Fruit fly (Drosophila melanogaster) whole organism, prepupa: ENCODE measurements around the gene CG31342.

Experiments
- CG10631 ChIP-seq: fragments of 200-800 bp; sonication (Bioruptor generic); optimal IDR thresholded peaks from 2 replicates; lab custom pipeline; 2016; ENCODE audit warnings: missing biosample characterization, missing genetic modification characterization
- CG10669 ChIP-seq: fragments of 200-800 bp; sonication (Bioruptor generic); optimal IDR thresholded peaks from 3 replicates; lab custom pipeline; 2018; ENCODE audit warnings: missing biosample characterization, mild to moderate bottlenecking, missing genetic modification characterization, moderate library complexity
- CG11294 ChIP-seq: fragments of 200-800 bp; sonication (Bioruptor generic); IDR thresholded peaks from 2 replicates; pipeline ENCODE4 v1.3.6; 2022; ENCODE audit warnings: missing biosample characterization, missing genetic modification characterization
- CG11762 ChIP-seq: fragments of 200-800 bp; sonication (Bioruptor generic); optimal IDR thresholded peaks from 3 replicates; lab custom pipeline; 2016; ENCODE audit warnings: missing biosample characterization, missing genetic modification characterization; ENCODE audit not compliant: insufficient read depth
- CG1621 ChIP-seq: fragments of 200-800 bp; sonication (Bioruptor generic); optimal IDR thresholded peaks from 3 replicates; lab custom pipeline; 2018; ENCODE audit warnings: missing biosample characterization, mild to moderate bottlenecking, missing genetic modification characterization
- CG3032 ChIP-seq: fragments of 200-800 bp; optimal IDR thresholded peaks from 2 replicates; lab custom pipeline; 2019; ENCODE audit warnings: missing biosample characterization, mild to moderate bottlenecking, missing genetic modification characterization, moderate library complexity
- CG31627 ChIP-seq: fragments of 200-800 bp; sonication (Bioruptor generic); optimal IDR thresholded peaks from 3 replicates; lab custom pipeline; 2016; ENCODE audit warnings: missing biosample characterization, missing genetic modification characterization
- CG34406 ChIP-seq: fragments of 200-800 bp; sonication (Bioruptor generic); optimal IDR thresholded peaks from 3 replicates; lab custom pipeline; 2016; ENCODE audit warnings: missing biosample characterization, missing genetic modification characterization
- CG6163 ChIP-seq: fragments of 200-800 bp; sonication (Bioruptor generic); IDR thresholded peaks from 3 replicates; pipeline ENCODE4 v1.3.6; 2022; ENCODE audit warnings: missing biosample characterization, missing genetic modification characterization
- CG6792 ChIP-seq: fragments of 200-800 bp; sonication (Bioruptor generic); optimal IDR thresholded peaks from 3 replicates; lab custom pipeline; 2016; ENCODE audit warnings: missing biosample characterization, missing genetic modification characterization
- CG6808 ChIP-seq: fragments of 200-800 bp; sonication (Bioruptor generic); optimal IDR thresholded peaks from 3 replicates; lab custom pipeline; 2017; ENCODE audit warnings: missing biosample characterization, missing genetic modification characterization, mild to moderate bottlenecking, moderate library complexity, missing genetic modification reagents
- CG6854 ChIP-seq: fragments of 200-800 bp; sonication (Bioruptor generic); optimal IDR thresholded peaks from 2 replicates; lab custom pipeline; 2017; ENCODE audit warnings: missing biosample characterization, mild to moderate bottlenecking, missing genetic modification characterization
- CG8632 ChIP-seq: fragments of 200-800 bp; sonication (Bioruptor generic); optimal IDR thresholded peaks from 3 replicates; lab custom pipeline; 2016; ENCODE audit warnings: missing biosample characterization, missing genetic modification characterization
- Eip75B ChIP-seq: fragments of 200-800 bp; sonication (Bioruptor generic); optimal IDR thresholded peaks from 3 replicates; lab custom pipeline; 2016; ENCODE audit warnings: missing biosample characterization, missing genetic modification characterization
- Eip78C ChIP-seq: fragments of 200-800 bp; sonication (Bioruptor generic); peaks from one replicate; lab custom pipeline; 2016; ENCODE audit warnings: missing biosample characterization, missing genetic modification characterization
- Eip93F ChIP-seq: fragments of 200-800 bp; sonication (Bioruptor generic); optimal IDR thresholded peaks from 2 replicates; lab custom pipeline; 2016; ENCODE audit warnings: missing biosample characterization, mild to moderate bottlenecking, missing genetic modification characterization
- Ets21C ChIP-seq: fragments of 200-800 bp; sonication (Bioruptor generic); optimal IDR thresholded peaks from 3 replicates; lab custom pipeline; 2016; ENCODE audit warnings: missing biosample characterization, missing genetic modification characterization
- Ets96B ChIP-seq: fragments of 200-800 bp; optimal IDR thresholded peaks from 2 replicates; lab custom pipeline; 2019; ENCODE audit warnings: missing biosample characterization, mild to moderate bottlenecking, missing genetic modification characterization, moderate library complexity
- Hr38 ChIP-seq: sonication (Bioruptor generic); optimal IDR thresholded peaks from 2 replicates; lab custom pipeline; 2016; ENCODE audit warnings: missing biosample characterization, missing genetic modification characterization
- Hr4 ChIP-seq: fragments of 200-800 bp; sonication (Bioruptor generic); optimal IDR thresholded peaks from 3 replicates; lab custom pipeline; 2016; ENCODE audit warnings: missing biosample characterization, missing genetic modification characterization
- Lpt ChIP-seq: fragments of 200-800 bp; sonication (Bioruptor generic); optimal IDR thresholded peaks from 3 replicates; lab custom pipeline; 2016; ENCODE audit warnings: missing biosample characterization, missing genetic modification characterization
- OdsH ChIP-seq: fragments of 200-800 bp; sonication (Bioruptor generic); optimal IDR thresholded peaks from 3 replicates; lab custom pipeline; 2016; ENCODE audit warnings: missing biosample characterization, missing genetic modification characterization
- Smox ChIP-seq: fragments of 200-800 bp; sonication (Bioruptor generic); optimal IDR thresholded peaks from 3 replicates; lab custom pipeline; 2016; ENCODE audit warnings: missing biosample characterization, missing genetic modification characterization
- Sox14 ChIP-seq: fragments of 200-800 bp; sonication (Bioruptor generic); optimal IDR thresholded peaks from 3 replicates; lab custom pipeline; 2016; ENCODE audit warnings: missing biosample characterization, missing genetic modification characterization
- Sox15 ChIP-seq: fragments of 200-800 bp; sonication (Bioruptor generic); optimal IDR thresholded peaks from 3 replicates; lab custom pipeline; 2016; ENCODE audit warnings: missing biosample characterization, missing genetic modification characterization
- achi ChIP-seq: fragments of 200-800 bp; sonication (Bioruptor generic); optimal IDR thresholded peaks from 3 replicates; lab custom pipeline; 2016; ENCODE audit warnings: missing biosample characterization, missing genetic modification characterization
- acj6 ChIP-seq: fragments of 200-800 bp; sonication (Bioruptor generic); optimal IDR thresholded peaks from 3 replicates; lab custom pipeline; 2016; ENCODE audit warnings: missing biosample characterization, missing genetic modification characterization
- dac ChIP-seq: fragments of 200-800 bp; sonication (Bioruptor generic); optimal IDR thresholded peaks from 2 replicates; lab custom pipeline; 2017; ENCODE audit warnings: missing biosample characterization, mild to moderate bottlenecking, missing genetic modification characterization
- dsx ChIP-seq: fragments of 200-800 bp; optimal IDR thresholded peaks from 3 replicates; lab custom pipeline; 2019; ENCODE audit warnings: missing biosample characterization, mild to moderate bottlenecking, missing genetic modification characterization, moderate library complexity; ENCODE audit not compliant: poor library complexity, severe bottlenecking
- eg ChIP-seq: fragments of 200-800 bp; sonication (Bioruptor generic); IDR thresholded peaks from 3 replicates; pipeline ENCODE4 v1.3.6; 2022; ENCODE audit warnings: missing biosample characterization, missing genetic modification characterization
- fd59A ChIP-seq: fragments of 200-800 bp; sonication (Bioruptor generic); optimal IDR thresholded peaks from 2 replicates; lab custom pipeline; 2017; ENCODE audit warnings: missing biosample characterization, mild to moderate bottlenecking, missing genetic modification characterization, missing genetic modification reagents
- fkh ChIP-seq: fragments of 200-800 bp; sonication (Bioruptor generic); optimal IDR thresholded peaks from 3 replicates; lab custom pipeline; 2017; ENCODE audit warnings: missing biosample characterization, mild to moderate bottlenecking, missing genetic modification characterization, moderate library complexity
- net ChIP-seq: fragments of 200-800 bp; sonication (Bioruptor generic); optimal IDR thresholded peaks from 3 replicates; lab custom pipeline; 2016; ENCODE audit warnings: missing biosample characterization, missing genetic modification characterization
- pdm3 ChIP-seq: fragments of 200-800 bp; sonication (Bioruptor generic); optimal IDR thresholded peaks from 3 replicates; lab custom pipeline; 2016; ENCODE audit warnings: missing biosample characterization, missing genetic modification characterization
- salr ChIP-seq, 2 experiments: fragments of 200-800 bp; sonication (Bioruptor generic); optimal IDR thresholded peaks; 3 replicates each; lab custom pipeline; 2016 to 2018; ENCODE audit warnings: missing biosample characterization in 2 of 2, missing genetic modification characterization in 2 of 2, mild to moderate bottlenecking in 1 of 2
- ss ChIP-seq, 2 experiments: fragments of 200-800 bp; sonication (Bioruptor generic); optimal IDR thresholded peaks; 2 replicates in 1 of 2; 3 replicates in 1 of 2; lab custom pipeline; 2017 to 2018; ENCODE audit warnings: mild to moderate bottlenecking in 2 of 2, missing biosample characterization in 2 of 2, missing genetic modification characterization in 2 of 2, moderate library complexity in 1 of 2
- svp ChIP-seq: fragments of 200-800 bp; sonication (Bioruptor generic); peaks from one replicate; lab custom pipeline; 2016; ENCODE audit warnings: missing biosample characterization, missing genetic modification characterization
- topi ChIP-seq: fragments of 200-800 bp; sonication (Bioruptor generic); optimal IDR thresholded peaks from 3 replicates; lab custom pipeline; 2016; ENCODE audit warnings: missing biosample characterization, missing genetic modification characterization

Gene CG31342

dm6 chr3R:12974447-12974846, 11.4 kb upstream of the CG31342 start (continued):
- TF ChIP-seq Eip93F (GFP tag; lab: Kevin White, UChicago) (no peak), CG3032 (tag; lab: Kevin White, UChicago) (no peak), CG10631 (GFP tag; lab: Kevin White, UChicago) (peak; percentile 53), CG6854 (no peak), Lpt (GFP tag; lab: Kevin White, UChicago) (no peak), CG11762 (no peak), ss (GFP tag; optimal IDR thresholded peaks at IDR 0.05; lab: Kevin White, UChicago) (no peak), Eip75B (no peak), acj6 (GFP tag; lab: Kevin White, UChicago) (peak; percentile 24), Hr4 (GFP tag; lab: Kevin White, UChicago) (no peak), Ets21C (GFP tag; lab: Kevin White, UChicago) (no peak), CG6163 (GFP tag; lab: Robert Waterston, UW) (no peak; the same call in 2 of the 3 replicates), fd59A (no peak), salr (GFP tag; optimal IDR thresholded peaks at IDR 0.05; lab: Kevin White, UChicago) (peak in 1 of 2 experiments; percentile 30), CG31627 (GFP tag; lab: Kevin White, UChicago) (no peak), svp (GFP tag; lab: Kevin White, UChicago) (peak; percentile 64), CG6808 (GFP tag; lab: Kevin White, UChicago) (no peak), Hr38 (GFP tag; lab: Kevin White, UChicago) (no peak), eg (GFP tag; lab: Robert Waterston, UW) (0 out of 3 replicates have a peak, but pooled peaks have one; percentile 23), dac (GFP tag; lab: Kevin White, UChicago) (no peak), Sox15 (GFP tag; lab: Kevin White, UChicago) (no peak), pdm3 (GFP tag; lab: Kevin White, UChicago) (no peak), Sox14 (GFP tag; lab: Kevin White, UChicago) (no peak)
- TF ChIP-seq, all 60 proteins: peak for 19

- TF ChIP-seq CG34406 (GFP tag; lab: Kevin White, UChicago): no peak
- TF ChIP-seq Ets96B: no peak
These were observed 10.6 kb upstream of the CG31342 start for dm6 chr3R:12975223-12975622.

dm6 chr3R:12977371-12978050, 8.3 kb upstream of the CG31342 start, which contains the start of the genes CG7381 and CG7091:
TSS of gene CG7381 (minus strand) at chr3R:12977471.
TSS of gene CG7091 (plus strand) at chr3R:12978000.
- TF ChIP-seq CG11294 (GFP tag; lab: Robert Waterston, UW): no peak
- no peak for TF ChIP-seq CG10669 (GFP tag; lab: Kevin White, UChicago)
- no peak for TF ChIP-seq OdsH (GFP tag; lab: Kevin White, UChicago)
- TF ChIP-seq CG6792: no peak
- no peak for TF ChIP-seq CG6854
- no peak for TF ChIP-seq pdm3 (GFP tag; lab: Kevin White, UChicago)
- TF ChIP-seq Eip78C (GFP tag; lab: Kevin White, UChicago): peak; percentile 22

- TF ChIP-seq Smox (GFP tag; lab: Kevin White, UChicago) (no peak), eg (GFP tag; lab: Robert Waterston, UW) (no peak), net (GFP tag; lab: Kevin White, UChicago) (no peak), achi (GFP tag; lab: Kevin White, UChicago) (peak; percentile 2), CG10631 (GFP tag; lab: Kevin White, UChicago) (no peak), Sox14 (GFP tag; lab: Kevin White, UChicago) (peak; percentile 43), CG1621 (tag; lab: Kevin White, UChicago) (no peak), CG31627 (GFP tag; lab: Kevin White, UChicago) (no peak), dsx (GFP tag; lab: Kevin White, UChicago) (peak; percentile 19), CG8632 (no peak), topi (peak; percentile 28), pdm3 (GFP tag; lab: Kevin White, UChicago) (no peak), svp (GFP tag; lab: Kevin White, UChicago) (peak; percentile 49), fkh (no peak)
These were observed 5.1 kb upstream of the CG31342 start, which contains the start of gene Paip2 for dm6 chr3R:12980628-12981219. TSS of gene Paip2 (plus strand) at chr3R:12980792.
